Fruit fly (Drosophila melanogaster): ENCODE measurements around the gene Cow.

Cow gene

dm6 chr3R:23140280-23140679, 27.8 kb upstream of the Cow start:
- TF ChIP-seq vri (GFP tag; optimal IDR thresholded peaks at IDR 0.05) (peak; percentile 26), CG3919 (GFP tag; optimal IDR thresholded peaks at IDR 0.05) (no peak)

dm6 chr3R:23139634-23140010, 27.1 kb upstream of the Cow start:
- no peak for TF ChIP-seq CG6276 (GFP tag; optimal IDR thresholded peaks at IDR 0.05)
- no peak for TF ChIP-seq net (GFP tag; optimal IDR thresholded peaks at IDR 0.05)
- TF ChIP-seq CG7368 (GFP tag; optimal IDR thresholded peaks at IDR 0.05): no peak
- TF ChIP-seq fkh (GFP tag; optimal IDR thresholded peaks at IDR 0.05): peak; percentile 11
- peak; percentile 1 for TF ChIP-seq CG32006 (GFP tag; optimal IDR thresholded peaks at IDR 0.05)

- TF ChIP-seq Eip78C (GFP tag): peak; percentile 42
- TF ChIP-seq Blimp-1 (GFP tag; optimal IDR thresholded peaks at IDR 0.05): no peak
- TF ChIP-seq net (GFP tag; optimal IDR thresholded peaks at IDR 0.05): no peak
- no peak for TF ChIP-seq CG9139 (GFP tag; optimal IDR thresholded peaks at IDR 0.05)
- no peak for TF ChIP-seq eg (GFP tag; IDR thresholded peaks at IDR 0.05)
- TF ChIP-seq CG6854 (GFP tag; optimal IDR thresholded peaks at IDR 0.05): no peak
- TF ChIP-seq lz (GFP tag; optimal IDR thresholded peaks at IDR 0.05): no peak
These were observed 26.6 kb upstream of the Cow start for dm6 chr3R:23138992-23139633.

- no peak for TF ChIP-seq OdsH (GFP tag; optimal IDR thresholded peaks at IDR 0.05)
- TF ChIP-seq Blimp-1 (GFP tag; optimal IDR thresholded peaks at IDR 0.05): no peak
- TF ChIP-seq CG1621 (tag; optimal IDR thresholded peaks at IDR 0.05): no peak
- TF ChIP-seq esn (GFP tag; optimal IDR thresholded peaks at IDR 0.05): no peak
- no peak for TF ChIP-seq CG7368 (GFP tag; optimal IDR thresholded peaks at IDR 0.05)
- no peak for TF ChIP-seq CG4318 (GFP tag; optimal IDR thresholded peaks at IDR 0.05)
- TF ChIP-seq Eip78C (GFP tag): no peak
- TF ChIP-seq Ets96B (tag; optimal IDR thresholded peaks at IDR 0.05): no peak
- TF ChIP-seq cyc (GFP tag; optimal IDR thresholded peaks at IDR 0.05): no peak
- no peak for TF ChIP-seq fkh (GFP tag; optimal IDR thresholded peaks at IDR 0.05)
- TF ChIP-seq acj6 (GFP tag; optimal IDR thresholded peaks at IDR 0.05): no peak
- TF ChIP-seq CG6163 (GFP tag; IDR thresholded peaks at IDR 0.05): no peak
- TF ChIP-seq Hr38 (GFP tag; optimal IDR thresholded peaks at IDR 0.05): no peak
- no peak for TF ChIP-seq Gug (GFP tag; IDR thresholded peaks at IDR 0.05)
- TF ChIP-seq dac (GFP tag; optimal IDR thresholded peaks at IDR 0.05): no peak
- TF ChIP-seq CG31627 (GFP tag; optimal IDR thresholded peaks at IDR 0.05): no peak
- no peak for TF ChIP-seq Hr4 (GFP tag; optimal IDR thresholded peaks at IDR 0.05)
- no peak for TF ChIP-seq CG6854 (GFP tag; optimal IDR thresholded peaks at IDR 0.05)
These were observed 25.9 kb upstream of the Cow start for dm6 chr3R:23138439-23138838.

dm6 chr3R:23134690-23135089, 22.2 kb upstream of the Cow start:
- TF ChIP-seq Smox (GFP tag; optimal IDR thresholded peaks at IDR 0.05) (no peak), CG6276 (GFP tag; optimal IDR thresholded peaks at IDR 0.05) (no peak), fkh (GFP tag; optimal IDR thresholded peaks at IDR 0.05) (peak; percentile 79), CG7368 (GFP tag; optimal IDR thresholded peaks at IDR 0.05) (no peak), CG11294 (GFP tag; IDR thresholded peaks at IDR 0.05) (no peak), Ets21C (GFP tag; optimal IDR thresholded peaks at IDR 0.05) (no peak), CG16779 (tag; optimal IDR thresholded peaks at IDR 0.05) (no peak), spab (GFP tag; optimal IDR thresholded peaks at IDR 0.05) (no peak)

dm6 chr3R:23133301-23133828, 20.8 kb upstream of the Cow start:
- no peak for TF ChIP-seq CG34406 (GFP tag; optimal IDR thresholded peaks at IDR 0.05)
- no peak for TF ChIP-seq CG4318 (GFP tag; optimal IDR thresholded peaks at IDR 0.05)
- TF ChIP-seq Smox (GFP tag; optimal IDR thresholded peaks at IDR 0.05): no peak
- TF ChIP-seq Met (GFP tag; optimal IDR thresholded peaks at IDR 0.05): peak; percentile 32
- no peak for TF ChIP-seq spab (GFP tag; optimal IDR thresholded peaks at IDR 0.05)
- peak in 1 of 2 experiments; percentile 11 for TF ChIP-seq ss (GFP tag; optimal IDR thresholded peaks at IDR 0.05)
- no peak for TF ChIP-seq CG10631 (GFP tag; optimal IDR thresholded peaks at IDR 0.05)
- TF ChIP-seq CG6854 (GFP tag; optimal IDR thresholded peaks at IDR 0.05): no peak
- TF ChIP-seq svp (GFP tag): peak; percentile 68
- peak; percentile 44 for TF ChIP-seq Eip78C (GFP tag)
- TF ChIP-seq fd85E (GFP tag; optimal IDR thresholded peaks at IDR 0.05): no peak
- TF ChIP-seq fkh (GFP tag; optimal IDR thresholded peaks at IDR 0.05): peak; percentile 12
- no peak for TF ChIP-seq CG15336 (GFP tag; IDR thresholded peaks at IDR 0.05)
- no peak for TF ChIP-seq CG10669 (GFP tag; optimal IDR thresholded peaks at IDR 0.05)
- TF ChIP-seq CG11902 (GFP tag; optimal IDR thresholded peaks at IDR 0.05): no peak
- TF ChIP-seq CG16779 (tag; optimal IDR thresholded peaks at IDR 0.05): no peak
- no peak for TF ChIP-seq eg (GFP tag; IDR thresholded peaks at IDR 0.05)
- TF ChIP-seq vri (GFP tag; optimal IDR thresholded peaks at IDR 0.05): no peak
- TF ChIP-seq topi (GFP tag; optimal IDR thresholded peaks at IDR 0.05): no peak

All from whole organism, prepupa.